Worm (Caenorhabditis elegans) whole organism, L4 larva: Measurements from ENCODE around the gene otpl-8.

Experiments
- ceh-28 ChIP-seq: fragments of 150-350 bp; optimal IDR thresholded peaks from 2 replicates; lab custom pipeline; 2014; ENCODE audit warnings: missing biosample characterization, missing genetic modification reagents, missing genetic modification characterization
- egl-27 ChIP-seq: sonication (generic microtip); optimal IDR thresholded peaks from 3 replicates; lab custom pipeline; 2017; ENCODE audit warnings: missing biosample characterization, missing genetic modification reagents, missing genetic modification characterization
- lin-15B ChIP-seq: fragments of 150-350 bp; sonication (generic microtip); optimal IDR thresholded peaks from 3 replicates; lab custom pipeline; 2014; ENCODE audit warnings: missing biosample characterization, missing genetic modification characterization
- lin-39 ChIP-seq: fragments of 150-350 bp; optimal IDR thresholded peaks from 2 replicates; lab custom pipeline; 2014; ENCODE audit warnings: missing biosample characterization, missing genetic modification reagents, missing genetic modification characterization
- php-3 ChIP-seq: fragments of 200-800 bp; sonication (Bioruptor generic); IDR thresholded peaks from 2 replicates; pipeline ENCODE4 v1.3.6; 2022; ENCODE audit warnings: missing genetic modification reagents, missing genetic modification characterization, missing compliant biosample characterization
- skn-1 ChIP-seq: fragments of 150-350 bp; optimal IDR thresholded peaks from 2 replicates; lab custom pipeline; 2014; ENCODE audit warnings: missing biosample characterization, missing genetic modification characterization

DNA sequence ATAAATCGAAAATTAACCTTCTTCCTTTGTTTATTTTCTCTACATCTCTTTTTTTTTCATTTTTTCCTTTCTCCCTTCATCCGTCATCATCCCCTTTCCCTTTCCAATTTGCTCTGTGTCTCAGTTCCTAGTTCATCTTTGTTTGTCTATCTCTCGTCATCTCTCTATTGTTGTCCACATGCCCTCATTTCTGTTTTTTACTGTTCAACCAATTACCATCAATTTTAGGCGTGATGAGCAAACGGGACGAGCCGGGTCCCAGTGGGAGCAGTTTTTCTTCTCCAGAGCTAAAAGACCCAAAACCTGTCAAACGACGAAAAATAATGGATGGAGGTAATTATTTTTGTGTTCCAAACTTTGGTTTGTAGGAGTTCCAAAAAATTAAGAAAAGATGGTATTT lies 35.4 kb downstream of the otpl-8 start, which contains the start of gene C23H4.6:
- TF ChIP-seq lin-39 (tag; lab: Kevin White, UChicago) (no peak), skn-1 (tag; lab: Kevin White, UChicago) (no peak), php-3 (no peak), lin-15B (tag; lab: Kevin White, UChicago) (no peak), ceh-28 (no peak), egl-27 (no peak)
